Worm (Caenorhabditis elegans): ENCODE results near the gene F44A2.7.
A peak's percentile ranks its signal among the peaks of the same experiment; 100 is the strongest.

F44A2.7 gene

DNA sequence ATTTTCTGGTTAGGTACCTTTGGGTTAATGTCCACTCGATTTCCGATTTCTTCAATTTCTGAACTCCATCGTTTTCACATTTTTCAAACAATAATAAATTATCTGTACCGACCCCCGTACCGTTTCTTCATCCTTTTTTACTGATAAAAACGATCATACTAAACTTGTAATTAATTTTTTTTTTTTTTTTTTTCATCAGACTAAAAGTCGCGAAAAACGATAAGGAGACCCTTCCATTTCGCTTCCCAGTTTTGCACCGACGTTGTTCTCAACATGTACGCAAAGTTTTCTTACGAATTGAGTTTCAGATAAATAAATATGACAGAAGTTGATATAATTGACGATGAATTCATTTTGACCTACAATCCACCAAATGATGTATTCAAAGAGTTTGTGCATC, at the start of gene F44A2.7:
Gene F44A2.7 (plus strand): TSS at position 301 of the 400 bp plus-strand sequence.
- no peak for TF ChIP-seq dao-5 (tag; optimal IDR thresholded peaks at IDR 0.05)
- no peak for TF ChIP-seq W03F9.2 (tag; optimal IDR thresholded peaks at IDR 0.05)
- no peak for TF ChIP-seq him-1 (tag; optimal IDR thresholded peaks at IDR 0.05)

DNA sequence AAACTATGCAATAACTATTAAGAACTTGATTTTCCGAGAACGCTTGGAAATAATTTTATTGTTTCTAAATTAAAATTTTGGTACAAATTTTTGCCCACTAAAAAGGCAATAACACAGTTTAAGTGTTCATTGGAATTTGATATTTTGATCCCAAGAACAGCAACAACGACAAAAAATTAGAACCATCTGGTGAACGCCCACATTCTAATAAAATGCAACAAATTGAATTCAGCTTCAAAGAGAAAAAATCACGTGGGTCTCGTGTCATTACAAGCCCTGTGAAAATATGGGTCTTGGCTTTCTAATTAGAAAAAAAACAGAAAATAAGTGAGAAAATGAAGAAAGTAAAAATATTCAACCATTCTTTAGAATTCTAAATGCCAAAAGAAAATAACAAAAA, 49.5 kb upstream of the F44A2.7 start:
- TF ChIP-seq W03F9.2 (tag; optimal IDR thresholded peaks at IDR 0.05) (no peak), dao-5 (tag; optimal IDR thresholded peaks at IDR 0.05) (no peak), him-1 (tag; optimal IDR thresholded peaks at IDR 0.05) (no peak)

DNA sequence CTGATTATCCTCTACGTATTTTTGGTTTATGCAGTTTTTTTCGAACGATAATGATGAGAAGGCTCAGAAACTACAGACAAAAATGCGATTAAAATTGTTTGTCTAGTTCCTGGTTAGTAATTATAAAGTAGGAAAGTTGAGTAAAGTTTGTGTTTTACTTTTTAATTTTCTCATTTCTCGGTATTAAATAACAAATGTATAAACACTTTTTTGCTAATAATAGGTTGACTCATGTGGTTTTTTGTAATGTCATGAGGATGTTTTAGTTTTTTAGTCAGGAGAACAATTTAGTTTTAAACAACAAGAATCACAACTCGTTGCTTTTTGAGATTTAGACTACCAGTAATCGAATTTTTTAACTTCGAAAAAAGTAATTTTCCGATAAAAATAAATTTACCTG, 48.7 kb upstream of the F44A2.7 start:
- TF ChIP-seq him-1 (tag; optimal IDR thresholded peaks at IDR 0.05): no peak
- no peak for TF ChIP-seq dao-5 (tag; optimal IDR thresholded peaks at IDR 0.05)
- TF ChIP-seq W03F9.2 (tag; optimal IDR thresholded peaks at IDR 0.05): no peak

DNA sequence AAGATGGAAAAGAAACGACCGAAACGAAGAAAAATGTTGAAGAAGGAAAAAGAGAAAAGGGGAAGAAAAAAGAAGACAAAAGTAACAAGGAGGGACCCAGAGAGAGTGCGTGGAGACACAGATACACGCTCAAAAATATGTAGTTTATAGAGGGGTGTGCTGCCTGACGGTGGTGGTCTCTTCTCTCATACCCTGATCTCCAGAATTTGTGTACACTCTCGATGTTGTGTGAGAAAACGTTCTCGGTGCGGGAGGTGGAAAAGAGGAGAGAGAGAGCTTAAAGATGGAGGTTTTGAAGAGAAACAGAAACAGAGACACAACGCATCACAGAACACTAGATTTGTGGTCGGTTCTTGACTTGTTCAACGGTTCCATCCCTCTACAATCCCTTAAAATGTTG, 47.7 kb upstream of the F44A2.7 start:
- no peak for TF ChIP-seq dao-5 (tag; optimal IDR thresholded peaks at IDR 0.05)
- peak; percentile 55 for TF ChIP-seq him-1 (tag; optimal IDR thresholded peaks at IDR 0.05)
- no peak for TF ChIP-seq W03F9.2 (tag; optimal IDR thresholded peaks at IDR 0.05)

DNA sequence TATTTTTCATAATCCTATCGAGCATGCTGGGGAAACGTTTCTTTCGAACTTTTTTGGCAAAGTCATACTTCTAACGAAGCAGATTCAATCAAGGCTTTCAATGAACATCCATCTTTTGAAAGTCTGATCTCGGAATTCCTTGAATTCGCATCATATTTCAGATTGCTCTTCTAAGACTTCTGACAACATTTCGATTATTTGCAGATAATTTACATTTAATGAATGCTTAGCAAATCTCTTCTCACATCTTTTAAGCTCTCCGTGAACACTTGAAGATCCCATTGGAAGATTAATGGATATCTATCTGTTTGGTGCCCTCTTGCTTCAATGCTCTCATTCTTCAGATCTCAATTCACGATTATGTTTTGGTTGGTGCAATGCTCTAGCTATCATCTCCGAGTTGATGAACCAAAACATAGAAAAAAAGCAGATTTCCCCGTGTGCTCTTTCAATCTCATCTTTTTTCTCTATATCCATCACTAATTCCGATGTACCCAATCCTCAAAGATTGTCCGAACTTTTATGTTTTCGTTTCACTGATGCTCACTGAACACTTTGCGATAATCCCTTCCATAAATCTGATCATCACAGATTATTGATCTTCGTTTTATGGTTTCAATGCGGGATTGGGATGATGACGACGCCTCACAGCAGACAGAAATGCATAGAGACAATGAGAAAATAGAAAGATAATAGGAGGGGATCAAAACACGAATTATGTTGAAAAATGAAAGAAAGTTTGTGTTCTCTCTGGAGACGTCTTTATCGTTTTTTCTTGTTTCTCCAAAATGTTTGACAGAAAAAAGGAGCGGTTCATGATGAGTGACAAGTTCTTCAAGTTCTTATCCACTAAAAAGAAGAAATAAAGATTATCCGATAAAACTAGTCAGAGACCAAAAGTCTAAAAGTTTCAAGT, 46.9 kb upstream of the F44A2.7 start:
- no peak for TF ChIP-seq dao-5 (tag; optimal IDR thresholded peaks at IDR 0.05)

DNA sequence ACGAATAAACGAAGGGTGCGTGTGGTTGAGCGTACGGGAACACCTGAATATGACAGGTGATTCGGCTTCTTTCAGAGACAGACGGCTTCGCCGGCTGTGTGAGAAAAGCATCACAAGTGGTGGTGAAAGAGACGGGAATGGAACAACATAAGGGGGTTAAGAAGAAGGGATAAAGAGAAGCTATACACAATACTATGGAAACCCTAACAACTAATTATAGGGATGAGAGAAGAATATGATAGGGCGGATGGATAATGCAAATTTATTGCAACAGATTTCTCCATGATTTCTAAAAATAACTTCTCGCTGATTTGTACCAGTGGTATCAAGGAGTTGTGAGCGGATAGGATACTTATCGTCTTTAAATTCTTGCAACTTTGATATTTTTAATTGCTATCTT, 39.2 kb upstream of the F44A2.7 start, which contains the start of gene hlh-10:
Gene hlh-10 (minus strand): TSS at position 101 of the 400 bp plus-strand sequence.
- TF ChIP-seq W03F9.2 (tag; optimal IDR thresholded peaks at IDR 0.05) (no peak), dao-5 (tag; optimal IDR thresholded peaks at IDR 0.05) (no peak), him-1 (tag; optimal IDR thresholded peaks at IDR 0.05) (no peak)

DNA sequence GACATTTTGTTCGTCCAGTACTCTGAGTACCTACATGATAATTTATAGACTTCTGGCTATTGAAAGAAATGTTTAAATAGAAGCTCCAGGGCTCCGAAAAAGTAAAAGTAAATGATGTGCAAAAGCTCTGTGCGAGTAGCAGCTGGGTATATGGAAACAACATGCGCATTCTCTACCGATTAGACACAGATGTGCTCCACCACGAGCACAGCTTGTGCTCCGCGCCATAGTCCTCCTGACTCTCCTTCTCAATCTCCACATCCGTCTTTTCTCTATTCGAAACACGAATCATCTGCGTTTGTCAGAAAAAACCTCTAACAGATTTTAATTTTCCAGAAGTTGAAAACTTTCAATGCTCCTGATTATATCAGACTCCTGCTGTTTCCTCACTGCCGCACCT, 37.8 kb upstream of the F44A2.7 start:
- no peak for TF ChIP-seq W03F9.2 (tag; optimal IDR thresholded peaks at IDR 0.05)

DNA sequence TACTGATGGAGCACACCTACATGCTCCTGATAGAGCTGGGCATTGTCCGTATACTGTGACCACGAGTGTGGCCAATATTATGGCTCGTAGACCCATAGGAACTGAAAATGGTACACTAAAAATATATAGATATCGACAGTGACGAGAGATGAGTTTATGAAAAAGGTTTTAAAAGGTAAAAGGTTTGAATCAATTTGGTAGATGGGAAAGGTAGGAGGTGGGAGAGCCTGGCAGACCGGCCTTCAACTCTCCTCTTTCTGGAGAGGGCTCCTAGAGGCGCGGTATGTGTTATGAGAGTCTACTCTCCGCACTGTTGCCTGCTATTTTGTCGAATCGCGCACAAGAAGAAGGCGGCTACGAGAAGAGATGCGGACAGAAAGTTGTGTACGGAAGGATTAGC, 33.8 kb upstream of the F44A2.7 start, which contains the start of gene lron-2:
Gene lron-2 (minus strand): TSS at position 101 of the 400 bp plus-strand sequence.
- TF ChIP-seq W03F9.2 (tag; optimal IDR thresholded peaks at IDR 0.05): no peak

DNA sequence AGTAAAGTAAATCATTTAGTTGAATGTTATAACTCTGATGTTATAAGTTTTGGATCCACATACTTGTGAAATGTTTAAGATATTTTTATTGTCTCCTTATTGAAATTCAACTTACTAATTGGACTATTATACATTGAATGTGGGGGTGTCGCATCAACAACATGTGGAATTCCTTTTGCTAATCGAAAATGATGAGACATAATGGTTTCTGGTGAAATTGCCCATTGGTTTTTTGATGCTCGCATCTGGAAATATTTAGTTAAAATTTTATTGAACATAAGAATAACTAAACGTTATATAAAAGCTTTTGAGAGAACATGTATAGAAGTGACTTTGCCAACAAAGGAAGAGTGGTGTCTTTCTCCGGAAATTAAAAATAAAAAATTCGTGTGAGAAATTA, 29.4 kb upstream of the F44A2.7 start, which contains the start of gene ZK682.7:
Gene ZK682.7 (minus strand): TSS at position 247 of the 400 bp plus-strand sequence.
- TF ChIP-seq dao-5 (tag; optimal IDR thresholded peaks at IDR 0.05): no peak
- no peak for TF ChIP-seq W03F9.2 (tag; optimal IDR thresholded peaks at IDR 0.05)
- TF ChIP-seq him-1 (tag; optimal IDR thresholded peaks at IDR 0.05): no peak

DNA sequence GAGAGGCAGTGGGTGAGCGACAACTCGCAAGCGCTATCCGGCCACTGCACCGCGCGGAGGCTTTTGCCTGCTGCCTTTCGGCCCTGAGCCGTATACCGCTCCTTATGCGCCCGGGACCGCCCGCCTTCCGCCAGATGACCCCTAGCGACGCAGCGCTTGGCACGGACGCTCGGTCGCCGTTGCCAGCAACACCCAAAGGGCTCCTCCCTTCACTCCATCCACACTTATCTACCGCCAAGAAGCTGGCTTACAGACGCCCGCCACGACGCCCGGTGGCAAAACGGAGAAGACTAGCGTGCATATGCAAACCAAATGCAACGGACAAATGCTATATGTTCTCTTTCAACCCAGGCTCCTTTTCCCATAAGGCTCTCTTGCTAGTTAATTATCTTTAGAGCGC, 27.9 kb upstream of the F44A2.7 start:
- TF ChIP-seq him-1 (tag; optimal IDR thresholded peaks at IDR 0.05) (no peak), W03F9.2 (tag; optimal IDR thresholded peaks at IDR 0.05) (no peak), dao-5 (tag; optimal IDR thresholded peaks at IDR 0.05) (no peak)

DNA sequence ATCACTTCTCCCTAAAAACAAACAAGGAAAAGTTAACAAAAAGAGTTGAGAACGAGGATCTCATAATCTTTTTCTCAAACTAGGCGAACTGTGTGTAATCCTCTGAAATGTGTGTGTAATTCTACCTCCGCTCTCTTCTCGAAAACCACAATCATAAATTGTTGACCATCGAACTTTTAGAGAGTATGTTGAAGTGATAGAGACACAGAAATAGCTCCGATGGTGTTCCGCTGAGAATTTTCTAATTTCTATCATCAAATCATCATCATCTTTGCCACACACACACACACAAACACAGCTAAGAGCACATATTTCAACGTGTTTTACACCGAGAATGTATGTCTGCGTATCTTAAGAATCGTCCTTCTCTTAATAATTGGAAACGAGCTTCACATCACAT, 25.7 kb upstream of the F44A2.7 start:
- TF ChIP-seq W03F9.2 (tag; optimal IDR thresholded peaks at IDR 0.05): no peak
- TF ChIP-seq him-1 (tag; optimal IDR thresholded peaks at IDR 0.05): no peak
- no peak for TF ChIP-seq dao-5 (tag; optimal IDR thresholded peaks at IDR 0.05)

DNA sequence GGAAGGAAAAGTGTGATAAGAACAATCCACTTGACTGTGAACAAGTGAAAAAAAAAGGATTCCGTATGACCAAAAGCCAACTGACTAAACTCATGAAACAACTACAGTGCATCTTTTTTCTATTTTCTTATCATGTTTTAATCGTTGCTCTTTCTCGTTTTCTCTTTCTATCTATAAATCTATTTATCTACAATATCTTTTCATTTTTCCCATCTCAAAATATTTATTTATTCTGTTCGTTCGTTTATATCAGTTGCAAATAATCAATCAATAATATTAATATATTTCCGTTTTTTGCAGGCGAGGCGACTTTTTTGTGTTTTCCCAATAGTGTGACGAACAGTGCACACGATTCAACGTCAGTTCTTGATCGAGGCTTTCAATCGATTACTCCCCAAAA, 24.0 kb upstream of the F44A2.7 start, which contains the start of gene F44A2.5:
Gene F44A2.5 (plus strand): TSS at position 301 of the 400 bp plus-strand sequence.
- no peak for TF ChIP-seq W03F9.2 (tag; optimal IDR thresholded peaks at IDR 0.05)
- no peak for TF ChIP-seq him-1 (tag; optimal IDR thresholded peaks at IDR 0.05)
- TF ChIP-seq dao-5 (tag; optimal IDR thresholded peaks at IDR 0.05): no peak

DNA sequence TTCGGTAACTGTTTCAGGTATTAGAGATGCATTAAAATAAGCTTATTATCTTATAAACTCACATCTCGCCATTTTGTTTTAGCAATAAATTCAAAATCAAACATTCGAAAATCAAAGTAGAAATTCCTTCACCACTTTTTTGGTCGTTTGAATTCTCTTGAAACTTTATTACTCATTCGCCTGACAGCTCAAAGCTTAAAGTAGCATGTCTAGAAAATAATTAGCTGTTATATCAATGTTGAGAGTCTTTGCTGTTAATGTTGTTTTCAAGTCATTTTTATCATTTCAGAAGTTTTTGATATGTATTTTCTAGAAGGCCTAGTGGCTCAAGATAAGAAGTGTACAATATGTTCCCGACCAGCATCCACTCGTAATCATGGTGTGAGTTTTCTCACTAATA, 18.3 kb upstream of the F44A2.7 start, which contains the start of gene nhr-39:
Gene nhr-39 (plus strand): TSS at position 301 of the 400 bp plus-strand sequence.
- TF ChIP-seq him-1 (tag; optimal IDR thresholded peaks at IDR 0.05) (no peak), dao-5 (tag; optimal IDR thresholded peaks at IDR 0.05) (no peak), W03F9.2 (tag; optimal IDR thresholded peaks at IDR 0.05) (no peak)

DNA sequence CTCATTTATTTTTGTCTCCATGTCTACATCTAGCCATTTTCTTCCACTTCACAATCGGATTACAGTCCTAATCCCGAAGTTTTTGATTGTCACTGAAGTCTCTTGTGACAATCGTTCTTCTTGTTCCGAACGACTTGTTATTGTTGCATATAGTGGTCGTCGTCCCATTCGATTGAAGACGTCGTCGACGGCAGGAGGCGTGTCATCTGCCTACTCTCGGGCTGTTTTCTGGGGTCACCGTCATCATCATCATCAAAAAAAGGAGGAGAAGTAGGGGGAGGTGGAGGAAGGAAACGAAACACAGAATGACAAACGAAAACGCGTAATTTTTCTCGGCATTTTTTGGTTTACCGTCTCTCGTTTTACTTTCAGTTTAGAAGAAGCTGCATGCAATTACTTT, 16.2 kb upstream of the F44A2.7 start, which contains the start of gene F44A2.3:
Gene F44A2.3 (plus strand): TSS at position 301 of the 400 bp plus-strand sequence.
- no peak for TF ChIP-seq him-1 (tag; optimal IDR thresholded peaks at IDR 0.05)
- TF ChIP-seq W03F9.2 (tag; optimal IDR thresholded peaks at IDR 0.05): no peak
- TF ChIP-seq dao-5 (tag; optimal IDR thresholded peaks at IDR 0.05): no peak

DNA sequence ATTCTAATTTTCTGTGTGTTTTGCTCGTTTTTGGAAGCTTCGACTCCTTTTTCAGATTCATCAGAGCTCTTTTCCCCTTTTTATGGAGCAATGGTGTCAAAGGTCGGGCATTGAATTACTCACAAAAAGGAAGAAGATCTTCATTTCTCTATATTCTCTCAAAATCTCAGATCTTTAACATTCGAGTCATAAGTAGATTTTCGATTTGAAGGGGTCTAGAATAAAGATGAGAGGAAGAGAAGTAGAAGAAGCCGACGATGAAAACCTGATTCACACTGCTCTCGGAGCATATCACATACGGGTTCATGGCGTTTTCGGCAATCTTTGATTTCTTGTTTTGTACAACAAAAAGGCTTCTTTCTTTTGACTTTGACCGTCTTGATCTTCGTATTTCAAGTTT, 8.9 kb upstream of the F44A2.7 start:
- TF ChIP-seq him-1 (tag; optimal IDR thresholded peaks at IDR 0.05): no peak
- no peak for TF ChIP-seq W03F9.2 (tag; optimal IDR thresholded peaks at IDR 0.05)
- TF ChIP-seq dao-5 (tag; optimal IDR thresholded peaks at IDR 0.05): no peak

Data from whole organism, L4/young adult.